Worm (Caenorhabditis elegans): ENCODE results near the gene fbxa-136.

fbxa-136 gene

ce11 chrV:17486034-17486433 lies 34.8 kb upstream of the fbxa-136 start, which contains the start of gene scl-24:
TSS of gene scl-24 (plus strand) at chrV:17486334.
- TF ChIP-seq ZK546.5 (tag; optimal IDR thresholded peaks at IDR 0.05) (no peak), nhr-12 (tag; optimal IDR thresholded peaks at IDR 0.05) (no peak), ceh-82 (tag; optimal IDR thresholded peaks at IDR 0.05) (no peak), nhr-25 (tag; optimal IDR thresholded peaks at IDR 0.05) (no peak), ama-1 (optimal IDR thresholded peaks at IDR 0.05) (no peak), jun-1 (tag; optimal IDR thresholded peaks at IDR 0.05) (no peak)

- TF ChIP-seq unc-39 (tag; optimal IDR thresholded peaks at IDR 0.05) (no peak), nhr-28 (tag; optimal IDR thresholded peaks at IDR 0.05) (no peak)
Measured at ce11 chrV:17493732-17494131, 27.1 kb upstream of the fbxa-136 start, which contains the start of gene fbxa-102. TSS of gene fbxa-102 (minus strand) at chrV:17493832.

- TF ChIP-seq jun-1 (tag; optimal IDR thresholded peaks at IDR 0.05): no peak
- TF ChIP-seq nhr-67 (tag; optimal IDR thresholded peaks at IDR 0.05): no peak
- TF ChIP-seq ZK546.5 (tag; optimal IDR thresholded peaks at IDR 0.05): no peak
- TF ChIP-seq nhr-76 (tag; optimal IDR thresholded peaks at IDR 0.05): no peak
- TF ChIP-seq elt-1 (tag; optimal IDR thresholded peaks at IDR 0.05): no peak
- no peak for TF ChIP-seq lsy-12 (tag; optimal IDR thresholded peaks at IDR 0.05)
- no peak for TF ChIP-seq egl-27 (tag; optimal IDR thresholded peaks at IDR 0.05)
Measured at ce11 chrV:17496071-17496470, 24.8 kb upstream of the fbxa-136 start, which contains the start of gene srh-118. TSS of gene srh-118 (minus strand) at chrV:17496171.

- TF ChIP-seq lsy-12 (tag; optimal IDR thresholded peaks at IDR 0.05): no peak
- TF ChIP-seq nhr-25 (tag; optimal IDR thresholded peaks at IDR 0.05): no peak
- no peak for TF ChIP-seq egl-27 (tag; optimal IDR thresholded peaks at IDR 0.05)
- TF ChIP-seq nhr-11 (tag; optimal IDR thresholded peaks at IDR 0.05): no peak
- TF ChIP-seq elt-1 (tag; optimal IDR thresholded peaks at IDR 0.05): no peak
- TF ChIP-seq ceh-9 (tag; optimal IDR thresholded peaks at IDR 0.05): no peak
- TF ChIP-seq hmg-11 (tag; optimal IDR thresholded peaks at IDR 0.05): no peak
- TF ChIP-seq sea-2 (GFP tag; optimal IDR thresholded peaks at IDR 0.05): no peak
- no peak for TF ChIP-seq ceh-16 (tag; optimal IDR thresholded peaks at IDR 0.05)
- TF ChIP-seq ztf-11 (tag; optimal IDR thresholded peaks at IDR 0.05): no peak
- TF ChIP-seq mdl-1 (tag; optimal IDR thresholded peaks at IDR 0.05): no peak
- TF ChIP-seq zag-1 (tag; optimal IDR thresholded peaks at IDR 0.05): no peak
- no peak for TF ChIP-seq ama-1 (optimal IDR thresholded peaks at IDR 0.05)
- no peak for TF ChIP-seq ceh-82 (tag; optimal IDR thresholded peaks at IDR 0.05)
- TF ChIP-seq elt-2 (tag; optimal IDR thresholded peaks at IDR 0.05): no peak
- TF ChIP-seq ztf-4 (tag; optimal IDR thresholded peaks at IDR 0.05): no peak
- TF ChIP-seq unc-39 (tag; optimal IDR thresholded peaks at IDR 0.05): no peak
- TF ChIP-seq nhr-23 (tag; optimal IDR thresholded peaks at IDR 0.05): no peak
- no peak for TF ChIP-seq jun-1 (tag; optimal IDR thresholded peaks at IDR 0.05)
Measured at ce11 chrV:17500055-17500454, 20.8 kb upstream of the fbxa-136 start.

ce11 chrV:17506289-17506688 lies 14.5 kb upstream of the fbxa-136 start, which contains the start of gene srw-31:
TSS of gene srw-31 (plus strand) at chrV:17506589.
- TF ChIP-seq ceh-28 (tag; optimal IDR thresholded peaks at IDR 0.05) (no peak), daf-12 (tag; optimal IDR thresholded peaks at IDR 0.05) (no peak), nhr-12 (tag; optimal IDR thresholded peaks at IDR 0.05) (no peak), unc-62 (GFP tag; optimal IDR thresholded peaks at IDR 0.05) (no peak), nhr-23 (tag; optimal IDR thresholded peaks at IDR 0.05) (no peak), pha-4 (tag; optimal IDR thresholded peaks at IDR 0.05) (no peak), nhr-25 (tag; optimal IDR thresholded peaks at IDR 0.05) (no peak), fkh-2 (tag; optimal IDR thresholded peaks at IDR 0.05) (no peak), ama-1 (optimal IDR thresholded peaks at IDR 0.05) (no peak)

- TF ChIP-seq nhr-77 (tag; optimal IDR thresholded peaks at IDR 0.05): no peak
- no peak for TF ChIP-seq lin-15B (tag; optimal IDR thresholded peaks at IDR 0.05)
- TF ChIP-seq lin-39 (tag; optimal IDR thresholded peaks at IDR 0.05): no peak
- TF ChIP-seq nfya-1 (tag; optimal IDR thresholded peaks at IDR 0.05; ENCODE audit: insufficient read depth): no peak
- TF ChIP-seq jun-1 (tag; optimal IDR thresholded peaks at IDR 0.05): no peak
- no peak for TF ChIP-seq unc-39 (tag; optimal IDR thresholded peaks at IDR 0.05)
- no peak for TF ChIP-seq nhr-237 (tag; optimal IDR thresholded peaks at IDR 0.05)
- TF ChIP-seq snpc-4 (tag; optimal IDR thresholded peaks at IDR 0.05): no peak
- no peak for TF ChIP-seq mdl-1 (tag; optimal IDR thresholded peaks at IDR 0.05)
- no peak for TF ChIP-seq elt-2 (tag; optimal IDR thresholded peaks at IDR 0.05)
Measured at ce11 chrV:17508493-17508892, 12.3 kb upstream of the fbxa-136 start, which contains the start of gene srw-32. TSS of gene srw-32 (plus strand) at chrV:17508793.

Data from whole organism, L3 larva.